Fruit fly (Drosophila melanogaster): Measurements from ENCODE around the gene CG43783.

DNA sequence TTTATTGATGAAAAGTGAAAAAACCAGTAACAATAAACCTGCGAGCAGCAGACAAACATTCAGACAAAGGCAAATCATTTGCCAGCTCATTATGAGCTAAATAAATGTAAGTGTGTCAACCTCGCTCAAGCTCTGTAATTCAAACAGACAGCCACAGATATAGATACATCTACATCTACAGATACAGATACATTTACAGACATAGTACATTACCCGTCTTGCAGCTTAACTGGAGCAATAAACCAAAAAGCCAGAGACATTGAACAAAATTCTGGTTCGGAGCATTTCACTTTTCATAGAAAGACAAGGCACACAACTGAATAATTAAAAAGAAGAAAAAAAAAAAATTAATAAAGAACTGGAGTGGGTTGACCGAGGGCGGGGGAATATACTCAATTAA, 34.4 kb downstream of the CG43783 start:
- TF ChIP-seq psq (optimal IDR thresholded peaks at IDR 0.05) = no peak
- no peak for TF ChIP-seq CG8478 (optimal IDR thresholded peaks at IDR 0.05)

Data from whole organism.